Fruit fly (Drosophila melanogaster) whole organism: ENCODE data around the gene CG14877.

Source experiments
- CG8478 ChIP-seq: fragments of >200 bp; optimal IDR thresholded peaks from 2 replicates; lab custom pipeline; 2018; ENCODE audit warnings: inconsistent platforms
- Dll ChIP-seq: fragments of >200 bp; optimal IDR thresholded peaks from 2 replicates; lab custom pipeline; 2017
- EcR ChIP-seq, 2 experiments: fragments of >200 bp; optimal IDR thresholded peaks; 2 replicates each; lab custom pipeline; 2017; ENCODE audit warnings: missing biosample characterization in 2 of 2, missing genetic modification characterization in 2 of 2, missing genetic modification reagents in 2 of 2
- pan ChIP-seq: fragments of >200 bp; optimal IDR thresholded peaks from 2 replicates; lab custom pipeline; 2017
- psq ChIP-seq: fragments of >200 bp; optimal IDR thresholded peaks from 2 replicates; lab custom pipeline; 2017
- usp ChIP-seq: fragments of >200 bp; optimal IDR thresholded peaks from 2 replicates; lab custom pipeline; 2017; ENCODE audit warnings: missing biosample characterization, missing genetic modification characterization, mixed read lengths

dm6 chr3R:15857189-15857767 is 38.6 kb downstream of the CG14877 start, which contains the start of gene Hmt-1:
- TF ChIP-seq pan (lab: Kevin White, UChicago), result no peak
- TF ChIP-seq psq, result no peak
- TF ChIP-seq usp, result no peak
- TF ChIP-seq EcR (GFP tag; optimal IDR thresholded peaks at IDR 0.05; lab: Kevin White, UChicago), result no peak
- no peak for TF ChIP-seq Dll (lab: Kevin White, UChicago)
- no peak for TF ChIP-seq CG8478
